Worm (Caenorhabditis elegans) whole organism, young adult: ENCODE data around the gene Y59A8B.25.

Experiments used
- B0035.1 ChIP-seq: sonication (generic microtip); optimal IDR thresholded peaks from 2 replicates; lab custom pipeline; 2016; ENCODE audit warnings: missing genetic modification characterization, mild to moderate bottlenecking, missing compliant biosample characterization, missing genotype, missing genetic modification reagents
- B0261.1 ChIP-seq: sonication (generic microtip); optimal IDR thresholded peaks from 2 replicates; lab custom pipeline; 2016; ENCODE audit warnings: mild to moderate bottlenecking, missing genetic modification characterization, moderate library complexity, missing compliant biosample characterization
- C06A6.2 ChIP-seq: fragments of 200-800 bp; sonication (Bioruptor generic); conservative IDR thresholded peaks from 2 replicates; pipeline ENCODE4 v1.3.6; 2022; ENCODE audit warnings: missing genetic modification characterization, missing compliant biosample characterization
- F22D6.2 ChIP-seq: sonication (generic microtip); optimal IDR thresholded peaks from 2 replicates; lab custom pipeline; 2016; ENCODE audit warnings: mild to moderate bottlenecking, missing genetic modification characterization, missing compliant biosample characterization
- K12H6.12 ChIP-seq: fragments of 200-800 bp; sonication (Bioruptor generic); optimal IDR thresholded peaks from 2 replicates; lab custom pipeline; 2018; ENCODE audit warnings: mild to moderate bottlenecking, missing genetic modification characterization, missing compliant biosample characterization
- Y67H2A.10 ChIP-seq: fragments of 200-800 bp; sonication (Bioruptor generic); conservative IDR thresholded peaks from 2 replicates; pipeline ENCODE4 v1.3.6; 2022; ENCODE audit warnings: missing genetic modification reagents, missing genetic modification characterization, missing compliant biosample characterization
- atf-7 ChIP-seq: sonication (generic microtip); optimal IDR thresholded peaks from 2 replicates; lab custom pipeline; 2017; ENCODE audit warnings: mild to moderate bottlenecking, missing genetic modification characterization, missing compliant biosample characterization
- athp-1 ChIP-seq: sonication (generic microtip); optimal IDR thresholded peaks from 2 replicates; lab custom pipeline; 2017; ENCODE audit warnings: mild to moderate bottlenecking, missing genetic modification characterization, missing compliant biosample characterization
- bed-1 ChIP-seq: fragments of 200-800 bp; sonication (Bioruptor generic); IDR thresholded peaks from 2 replicates; pipeline ENCODE4 v1.3.6; 2022; ENCODE audit warnings: missing genetic modification reagents, missing genetic modification characterization, missing compliant biosample characterization
- bed-2 ChIP-seq: fragments of 200-800 bp; sonication (Bioruptor generic); IDR thresholded peaks from 2 replicates; pipeline ENCODE4 v1.3.6; 2022; ENCODE audit warnings: missing genetic modification reagents, missing genetic modification characterization, missing compliant biosample characterization
- ccch-3 ChIP-seq: fragments of 200-800 bp; sonication (Bioruptor generic); optimal IDR thresholded peaks from 2 replicates; lab custom pipeline; 2018; ENCODE audit warnings: mild to moderate bottlenecking, missing genetic modification characterization, missing compliant biosample characterization
- ceh-40 ChIP-seq: fragments of 200-800 bp; sonication (Bioruptor generic); IDR thresholded peaks from 2 replicates; pipeline ENCODE4 v1.3.6; 2022; ENCODE audit warnings: missing genetic modification characterization, missing compliant biosample characterization
- ceh-58 ChIP-seq: fragments of 200-800 bp; sonication (Bioruptor generic); IDR thresholded peaks from 2 replicates; pipeline ENCODE4 v1.3.6; 2022; ENCODE audit warnings: missing genetic modification characterization, missing compliant biosample characterization
- dox-1 ChIP-seq: fragments of 200-800 bp; sonication (Bioruptor generic); IDR thresholded peaks from 2 replicates; pipeline ENCODE4 v1.3.6; 2022; ENCODE audit warnings: missing genetic modification reagents, missing genetic modification characterization, missing compliant biosample characterization
- dpff-1 ChIP-seq: sonication (generic microtip); optimal IDR thresholded peaks from 2 replicates; lab custom pipeline; 2017; ENCODE audit warnings: mild to moderate bottlenecking, missing genetic modification characterization, missing compliant biosample characterization
- dpl-1 ChIP-seq: fragments of 150-350 bp; optimal IDR thresholded peaks from 2 replicates; lab custom pipeline; 2014; ENCODE audit warnings: missing biosample characterization, missing genetic modification reagents, missing genetic modification characterization
- egl-44 ChIP-seq: fragments of 200-800 bp; sonication (Bioruptor generic); IDR thresholded peaks from 2 replicates; pipeline ENCODE4 v1.3.6; 2022; ENCODE audit warnings: missing genetic modification reagents, missing genetic modification characterization, missing compliant biosample characterization
- fkh-3 ChIP-seq: sonication (generic microtip); optimal IDR thresholded peaks from 2 replicates; lab custom pipeline; 2016; ENCODE audit warnings: mild to moderate bottlenecking, missing genetic modification characterization, missing compliant biosample characterization
- hmg-1.2 ChIP-seq: fragments of 200-800 bp; sonication (Bioruptor generic); IDR thresholded peaks from 2 replicates; pipeline ENCODE4 v1.3.6; 2022; ENCODE audit warnings: missing genetic modification reagents, missing genetic modification characterization, missing compliant biosample characterization
- hmg-20 ChIP-seq: fragments of 200-800 bp; sonication (Bioruptor generic); IDR thresholded peaks from 2 replicates; pipeline ENCODE4 v1.3.6; 2022; ENCODE audit warnings: missing genetic modification reagents, missing genetic modification characterization, missing compliant biosample characterization
- hrde-1 ChIP-seq: sonication (generic microtip); optimal IDR thresholded peaks from 2 replicates; lab custom pipeline; 2016; ENCODE audit warnings: missing genetic modification characterization, mild to moderate bottlenecking, missing compliant biosample characterization, moderate library complexity, missing genotype, missing genetic modification reagents, borderline replicate concordance
- hsf-1 ChIP-seq: fragments of 200-800 bp; sonication (Bioruptor generic); IDR thresholded peaks from 2 replicates; pipeline ENCODE4 v1.3.6; 2022; ENCODE audit warnings: missing genetic modification reagents, missing genetic modification characterization, missing compliant biosample characterization
- let-526 ChIP-seq: fragments of 200-800 bp; sonication (Bioruptor generic); IDR thresholded peaks from 2 replicates; pipeline ENCODE4 v1.3.6; 2022; ENCODE audit warnings: missing genetic modification reagents, missing genetic modification characterization, missing compliant biosample characterization
- lin-35 ChIP-seq, 3 experiments: fragments of 150-350 bp in 2 of 3; sonication (generic microtip) in 1 of 3; optimal IDR thresholded peaks; 2 replicates each; lab custom pipeline; 2014 to 2018; ENCODE audit warnings: missing biosample characterization in 3 of 3, missing genetic modification characterization in 3 of 3, missing genetic modification reagents in 3 of 3
- lsy-27 ChIP-seq: sonication (generic microtip); optimal IDR thresholded peaks from 2 replicates; lab custom pipeline; 2017; ENCODE audit warnings: missing genetic modification characterization, mild to moderate bottlenecking, missing compliant biosample characterization, antibody characterized with exemption, missing genotype, borderline replicate concordance; ENCODE audit not compliant: insufficient read depth
- madf-10 ChIP-seq: sonication (generic microtip); optimal IDR thresholded peaks from 2 replicates; lab custom pipeline; 2016; ENCODE audit warnings: mild to moderate bottlenecking, missing genetic modification characterization, missing compliant biosample characterization
- mcd-1 ChIP-seq: fragments of 200-800 bp; sonication (Bioruptor generic); IDR thresholded peaks from 2 replicates; pipeline ENCODE4 v1.3.6; 2022; ENCODE audit warnings: missing genetic modification reagents, missing genetic modification characterization, missing compliant biosample characterization
- nhr-179 ChIP-seq: sonication (generic microtip); optimal IDR thresholded peaks from 2 replicates; lab custom pipeline; 2016; ENCODE audit warnings: mild to moderate bottlenecking, missing genetic modification characterization, missing compliant biosample characterization
- nhr-90 ChIP-seq: sonication (generic microtip); optimal IDR thresholded peaks from 2 replicates; lab custom pipeline; 2016; ENCODE audit warnings: missing genotype, mild to moderate bottlenecking, missing genetic modification characterization, missing compliant biosample characterization
- pha-4 ChIP-seq: fragments of 150-350 bp; sonication (generic microtip); optimal IDR thresholded peaks from 2 replicates; lab custom pipeline; 2014; ENCODE audit warnings: missing biosample characterization, missing genetic modification reagents, missing genetic modification characterization
- rec-8 ChIP-seq, 2 experiments: sonication (generic microtip); optimal IDR thresholded peaks; 2 replicates each; lab custom pipeline; 2016; ENCODE audit warnings: mild to moderate bottlenecking in 2 of 2, missing genetic modification characterization in 2 of 2, missing genetic modification reagents in 2 of 2, missing genotype in 2 of 2, missing biosample characterization in 1 of 2, missing compliant biosample characterization in 1 of 2, moderate library complexity in 1 of 2
- repo-1 ChIP-seq: sonication (generic microtip); optimal IDR thresholded peaks from 2 replicates; lab custom pipeline; 2017; ENCODE audit warnings: mild to moderate bottlenecking, missing genetic modification characterization, missing compliant biosample characterization
- rpc-1 ChIP-seq, 2 experiments: fragments of 150-350 bp in 1 of 2; sonication (generic microtip) in 1 of 2; optimal IDR thresholded peaks; 2 replicates each; lab custom pipeline; 2014 to 2018; ENCODE audit warnings: missing biosample characterization in 1 of 2, missing genetic modification characterization in 1 of 2, missing genetic modification reagents in 1 of 2, missing genotype in 1 of 2
- unc-130 ChIP-seq: sonication (generic microtip); optimal IDR thresholded peaks from 2 replicates; lab custom pipeline; 2016; ENCODE audit warnings: missing genetic modification reagents, missing genetic modification characterization, missing compliant biosample characterization
- xnd-1 ChIP-seq: sonication (generic microtip); optimal IDR thresholded peaks from 2 replicates; lab custom pipeline; 2016; ENCODE audit warnings: missing genotype, missing genetic modification reagents, missing genetic modification characterization, missing compliant biosample characterization
- ztf-18 ChIP-seq: sonication (generic microtip); optimal IDR thresholded peaks from 2 replicates; lab custom pipeline; 2016; ENCODE audit warnings: missing genotype, mild to moderate bottlenecking, missing genetic modification characterization, missing compliant biosample characterization
- ztf-26 ChIP-seq: sonication (generic microtip); optimal IDR thresholded peaks from 2 replicates; lab custom pipeline; 2017; ENCODE audit warnings: missing genetic modification characterization, missing compliant biosample characterization

Gene Y59A8B.25

DNA sequence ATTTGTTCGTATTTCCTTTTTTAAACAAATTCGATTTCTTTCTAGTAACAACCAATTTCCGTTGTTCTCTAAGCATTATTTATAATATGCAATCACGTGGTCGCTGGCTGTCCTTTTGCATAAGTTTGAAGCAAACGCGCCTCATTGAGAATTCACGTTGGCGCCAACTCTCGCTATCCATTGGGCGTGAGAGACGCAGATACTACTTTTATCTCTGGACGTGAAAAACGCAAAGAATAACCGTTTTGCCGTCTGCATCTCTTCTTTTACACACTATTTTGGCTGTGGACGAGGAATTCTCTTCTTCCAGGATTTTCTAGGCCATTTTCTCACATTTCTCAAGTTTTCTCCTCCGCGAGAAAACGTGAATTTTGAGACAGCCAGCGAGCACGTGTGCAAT lies 14.0 kb upstream of the Y59A8B.25 start:
- TF ChIP-seq mcd-1 = peak; percentile 52; the same call in 1 of the 2 replicates
- peak; percentile 25; the same call in 1 of the 2 replicates for TF ChIP-seq hmg-1.2 (GFP tag; lab: Robert Waterston, UW)

DNA sequence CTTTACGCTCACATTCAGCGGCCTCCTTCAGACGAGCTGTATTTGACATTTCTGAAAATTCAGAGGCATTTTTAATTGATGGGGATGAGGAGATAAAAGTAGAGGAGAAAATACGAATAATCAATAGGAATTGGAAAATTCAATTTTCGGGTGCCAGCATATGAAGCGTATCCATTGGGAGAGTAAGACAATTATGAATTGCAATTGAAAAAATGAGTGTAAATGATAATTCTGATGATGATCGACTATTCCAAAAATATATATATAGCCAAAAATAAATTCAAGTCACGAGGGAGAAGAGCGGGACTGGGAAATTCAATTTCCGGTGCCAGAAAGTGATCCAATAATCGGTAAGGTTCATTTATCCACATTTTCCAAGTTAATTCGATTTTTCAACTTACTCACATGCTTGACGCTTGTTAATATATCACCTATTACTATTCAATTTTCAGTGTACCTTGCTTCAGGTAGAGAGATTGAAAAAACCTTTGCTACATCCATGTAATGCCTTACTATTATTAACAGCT lies 11.1 kb upstream of the Y59A8B.25 start, which contains the start of gene Y59A8B.8:
TSS of gene Y59A8B.8 (minus strand) at position 51 of the 527 bp plus-strand sequence.
- TF ChIP-seq lsy-27 (tag; lab: Kevin White, UChicago) (no peak), dpff-1 (tag; lab: Kevin White, UChicago) (no peak), B0035.1 (tag; lab: Kevin White, UChicago) (no peak)

DNA sequence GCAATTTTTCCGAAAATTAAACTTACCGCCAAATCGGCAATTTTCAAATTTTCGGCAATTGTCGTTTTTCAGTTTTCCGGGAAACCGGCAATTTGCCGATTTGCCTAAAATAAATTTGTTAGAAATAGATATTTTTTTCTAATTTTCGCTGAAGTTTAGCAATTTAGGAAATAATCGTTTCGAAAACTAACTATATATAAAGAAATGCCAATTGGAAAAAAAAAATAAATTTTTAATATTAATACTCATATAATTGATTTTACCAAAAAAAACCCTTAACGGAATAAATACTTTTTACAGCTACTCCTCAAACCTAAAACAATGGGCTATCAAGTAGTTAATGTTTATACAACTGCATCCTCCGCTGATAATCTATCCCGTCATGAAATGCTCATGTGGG lies 11.9 kb downstream of the Y59A8B.25 start, which contains the start of gene ebp-1:
TSS of gene ebp-1 (plus strand) at position 301 of the 400 bp plus-strand sequence.
- TF ChIP-seq repo-1 (tag; lab: Kevin White, UChicago) (no peak), hsf-1 (GFP tag; lab: Robert Waterston, UW) (no peak), hrde-1 (tag; lab: Kevin White, UChicago) (no peak), ccch-3 (GFP tag; lab: Kevin White, UChicago) (no peak), egl-44 (no peak), bed-1 (GFP tag; lab: Robert Waterston, UW) (no peak), rpc-1 (optimal IDR thresholded peaks at IDR 0.05; lab: Kevin White, UChicago) (no peak), rpc-1 (tag; optimal IDR thresholded peaks at IDR 0.05; lab: Kevin White, UChicago) (no peak), athp-1 (no peak), atf-7 (tag; lab: Kevin White, UChicago) (no peak), ceh-40 (GFP tag; lab: Robert Waterston, UW) (no peak), pha-4 (tag; lab: Kevin White, UChicago) (no peak), xnd-1 (tag; lab: Kevin White, UChicago) (no peak), madf-10 (tag; lab: Kevin White, UChicago) (no peak)

DNA sequence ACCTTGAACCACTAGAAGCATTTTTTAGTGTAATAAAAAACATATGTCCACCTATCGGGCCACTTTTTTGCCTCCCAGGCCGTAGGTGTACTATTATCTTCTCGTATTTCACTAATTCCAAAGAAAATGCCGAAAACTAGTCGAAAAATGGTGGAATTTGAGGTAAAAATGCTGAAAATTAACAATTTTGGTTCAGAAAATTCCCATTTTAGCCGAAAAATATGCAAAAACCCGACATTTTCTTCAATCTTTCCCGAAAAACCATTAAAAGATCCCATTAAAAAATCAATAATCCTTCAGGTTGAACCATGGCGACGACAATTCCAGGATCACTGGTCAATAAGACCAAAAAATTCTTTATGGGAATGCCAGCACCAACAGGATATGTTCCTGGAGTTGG lies 33.0 kb downstream of the Y59A8B.25 start, which contains the start of gene prp-6:
TSS of gene prp-6 (plus strand) at position 301 of the 400 bp plus-strand sequence.
- TF ChIP-seq bed-2 (no peak), C06A6.2 (GFP tag; lab: Robert Waterston, UW) (no peak), rec-8 (tag; optimal IDR thresholded peaks at IDR 0.05; lab: Kevin White, UChicago) (no peak), lin-35 (GFP tag; optimal IDR thresholded peaks at IDR 0.05; lab: Kevin White, UChicago) (no peak)

DNA sequence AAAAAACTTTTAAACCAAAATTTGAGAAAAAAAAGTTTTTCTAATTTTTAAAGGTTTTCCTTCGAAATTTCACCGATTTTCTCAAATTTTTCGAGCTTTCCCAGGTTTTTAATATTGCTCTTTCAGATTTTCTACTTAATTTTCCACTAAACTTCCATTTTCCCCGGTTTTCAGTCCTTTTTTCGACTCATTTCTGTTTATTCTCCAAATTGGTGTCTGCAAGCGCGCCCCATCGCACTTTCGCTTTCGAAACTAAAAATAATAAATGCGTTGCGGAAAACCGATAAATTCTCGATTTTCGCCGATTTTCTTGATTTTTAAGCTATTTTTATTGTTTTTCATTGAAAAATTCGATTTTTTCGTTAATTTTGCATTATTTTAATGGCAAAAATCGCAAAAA lies 33.7 kb downstream of the Y59A8B.25 start:
- TF ChIP-seq bed-2 = no peak
- TF ChIP-seq mcd-1 = peak; percentile 80
- TF ChIP-seq, all 124 proteins: peak for 1

DNA sequence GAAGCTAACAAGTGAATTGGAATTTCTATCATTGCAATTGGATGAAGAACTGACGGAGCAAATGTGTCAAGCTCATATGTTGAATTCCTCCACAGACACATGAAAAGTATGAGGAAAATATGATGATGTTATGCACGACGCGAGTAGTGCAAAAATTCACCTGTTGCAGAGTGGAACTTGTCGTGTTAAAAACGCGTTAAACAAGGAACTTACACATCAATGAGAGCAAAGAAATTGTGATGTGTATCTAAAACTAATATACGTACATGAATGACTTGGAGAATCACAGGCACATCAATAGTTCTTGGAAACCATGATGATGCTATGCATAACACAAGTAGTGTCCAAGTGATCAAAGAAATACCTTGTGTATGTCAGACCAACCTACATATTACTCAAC lies 38.0 kb downstream of the Y59A8B.25 start, which contains the start of gene srh-134:
TSS of gene srh-134 (minus strand) at position 101 of the 400 bp plus-strand sequence.
- TF ChIP-seq ceh-58 (GFP tag; lab: Robert Waterston, UW) (no peak), nhr-179 (tag; lab: Kevin White, UChicago) (no peak), dpl-1 (no peak), bed-1 (GFP tag; lab: Robert Waterston, UW) (no peak), unc-130 (no peak), madf-10 (tag; lab: Kevin White, UChicago) (no peak), hmg-20 (GFP tag; lab: Robert Waterston, UW) (no peak), B0261.1 (tag; lab: Kevin White, UChicago) (no peak), ztf-18 (tag; lab: Kevin White, UChicago) (no peak), dox-1 (GFP tag; lab: Robert Waterston, UW) (no peak), F22D6.2 (tag; lab: Kevin White, UChicago) (no peak), Y67H2A.10 (no peak), fkh-3 (tag; lab: Kevin White, UChicago) (no peak), nhr-90 (tag; lab: Kevin White, UChicago) (no peak), K12H6.12 (tag; lab: Kevin White, UChicago) (no peak), ztf-26 (no peak), let-526 (no peak)
